Worm (Caenorhabditis elegans) whole organism, early embryonic: ENCODE results near the gene C45G9.15.

Experiments used
- B0310.2 ChIP-seq: sonication (generic microtip); optimal IDR thresholded peaks from 2 replicates; lab custom pipeline; 2016; ENCODE audit warnings: mild to moderate bottlenecking, missing genetic modification characterization, missing compliant biosample characterization
- F13C5.2 ChIP-seq: sonication (generic microtip); optimal IDR thresholded peaks from 2 replicates; lab custom pipeline; 2017; ENCODE audit warnings: mild to moderate bottlenecking, missing genetic modification characterization, inconsistent platforms, missing compliant biosample characterization
- aly-1 ChIP-seq: sonication (generic microtip); optimal IDR thresholded peaks from 2 replicates; lab custom pipeline; 2016; ENCODE audit warnings: missing genetic modification characterization, missing compliant biosample characterization
- ama-1 ChIP-seq: fragments of 150-350 bp; optimal IDR thresholded peaks from 2 replicates; lab custom pipeline; 2014
- ceh-13 ChIP-seq: fragments of 200-800 bp; sonication (Bioruptor generic); optimal IDR thresholded peaks from 2 replicates; lab custom pipeline; 2018; ENCODE audit warnings: mild to moderate bottlenecking, missing genetic modification characterization, missing compliant biosample characterization
- ceh-36 ChIP-seq: sonication (generic microtip); optimal IDR thresholded peaks from 2 replicates; lab custom pipeline; 2016; ENCODE audit warnings: missing genetic modification characterization, inconsistent platforms, missing compliant biosample characterization
- ets-7 ChIP-seq: sonication (generic microtip); optimal IDR thresholded peaks from 2 replicates; lab custom pipeline; 2016; ENCODE audit warnings: missing genotype, missing genetic modification characterization, missing compliant biosample characterization
- flt-1 ChIP-seq: fragments of 200-800 bp; sonication (Bioruptor generic); IDR thresholded peaks from 2 replicates; pipeline ENCODE4 v1.3.6; 2022; ENCODE audit warnings: missing genetic modification characterization, missing compliant biosample characterization
- hmbx-1 ChIP-seq: sonication (generic microtip); optimal IDR thresholded peaks from 2 replicates; lab custom pipeline; 2016; ENCODE audit warnings: mild to moderate bottlenecking, missing genetic modification characterization, missing compliant biosample characterization
- hmg-4 ChIP-seq: fragments of 200-800 bp; sonication (Bioruptor generic); optimal IDR thresholded peaks from 2 replicates; lab custom pipeline; 2018; ENCODE audit warnings: mild to moderate bottlenecking, missing genetic modification characterization, missing compliant biosample characterization
- hnd-1 ChIP-seq: sonication (generic microtip); optimal IDR thresholded peaks from 2 replicates; lab custom pipeline; 2016; ENCODE audit warnings: missing genetic modification characterization, missing compliant biosample characterization
- pes-1 ChIP-seq: fragments of 200-800 bp; sonication (Bioruptor generic); IDR thresholded peaks from 2 replicates; pipeline ENCODE4 v1.3.6; 2022; ENCODE audit warnings: missing genetic modification reagents, missing genetic modification characterization, missing compliant biosample characterization
- scrt-1 ChIP-seq: fragments of 200-800 bp; sonication (Bioruptor generic); IDR thresholded peaks from 2 replicates; pipeline ENCODE4 v1.3.6; 2022; ENCODE audit warnings: missing genetic modification characterization, missing compliant biosample characterization
- sea-1 ChIP-seq: fragments of 200-800 bp; sonication (Bioruptor generic); conservative IDR thresholded peaks from 2 replicates; pipeline ENCODE4 v1.3.6; 2022; ENCODE audit warnings: missing genetic modification characterization, missing compliant biosample characterization
- tbx-11 ChIP-seq: fragments of 200-800 bp; sonication (Bioruptor generic); IDR thresholded peaks from 2 replicates; pipeline ENCODE4 v1.3.6; 2022; ENCODE audit warnings: missing genetic modification characterization, missing compliant biosample characterization
- tbx-37 ChIP-seq: fragments of 200-800 bp; sonication (Bioruptor generic); conservative IDR thresholded peaks from 2 replicates; pipeline ENCODE4 v1.3.6; 2022; ENCODE audit warnings: missing genetic modification reagents, missing genetic modification characterization, missing compliant biosample characterization
- tra-4 ChIP-seq: sonication (generic microtip); optimal IDR thresholded peaks from 2 replicates; lab custom pipeline; 2017; ENCODE audit warnings: missing genetic modification characterization, missing compliant biosample characterization

The C45G9.15 gene

DNA sequence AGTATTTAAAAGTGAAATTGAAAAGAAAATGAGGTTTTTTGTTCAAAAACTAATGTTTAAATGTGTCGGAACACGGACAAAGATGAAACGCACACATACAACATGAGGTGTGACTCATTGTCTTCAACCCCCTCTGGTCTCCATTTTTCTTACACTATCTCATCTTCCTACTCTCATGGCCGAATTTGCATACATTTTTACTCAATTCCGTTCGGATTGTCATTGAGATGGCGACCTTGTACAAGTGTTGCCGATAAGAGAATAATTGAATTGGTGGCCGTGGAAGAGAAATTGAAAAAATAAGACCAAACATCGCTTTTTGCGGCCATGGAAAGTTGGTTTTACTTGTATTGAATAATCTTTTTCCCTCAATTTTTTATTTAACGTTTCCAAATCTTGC lies 4.7 kb downstream of the C45G9.15 start, which contains the start of gene txbp-3:
txbp-3 (minus strand) TSS at position 285 of the 400 bp plus-strand sequence.
- no peak for TF ChIP-seq aly-1
- TF ChIP-seq B0310.2 (tag; lab: Kevin White, UChicago) = no peak
- no peak for TF ChIP-seq ceh-13 (GFP tag; lab: Kevin White, UChicago)
- no peak for TF ChIP-seq hmbx-1 (tag; lab: Kevin White, UChicago)
- TF ChIP-seq scrt-1 (GFP tag; lab: Robert Waterston, UW) = no peak
- no peak for TF ChIP-seq F13C5.2 (tag; lab: Kevin White, UChicago)
- no peak for TF ChIP-seq ama-1 (lab: Kevin White, UChicago)
- TF ChIP-seq tbx-37 (GFP tag; lab: Robert Waterston, UW) = no peak
- no peak for TF ChIP-seq flt-1
- no peak for TF ChIP-seq tra-4 (tag; lab: Kevin White, UChicago)
- no peak for TF ChIP-seq ets-7 (tag; lab: Kevin White, UChicago)
- no peak for TF ChIP-seq ceh-36
- TF ChIP-seq sea-1 (GFP tag; lab: Robert Waterston, UW) = no peak

DNA sequence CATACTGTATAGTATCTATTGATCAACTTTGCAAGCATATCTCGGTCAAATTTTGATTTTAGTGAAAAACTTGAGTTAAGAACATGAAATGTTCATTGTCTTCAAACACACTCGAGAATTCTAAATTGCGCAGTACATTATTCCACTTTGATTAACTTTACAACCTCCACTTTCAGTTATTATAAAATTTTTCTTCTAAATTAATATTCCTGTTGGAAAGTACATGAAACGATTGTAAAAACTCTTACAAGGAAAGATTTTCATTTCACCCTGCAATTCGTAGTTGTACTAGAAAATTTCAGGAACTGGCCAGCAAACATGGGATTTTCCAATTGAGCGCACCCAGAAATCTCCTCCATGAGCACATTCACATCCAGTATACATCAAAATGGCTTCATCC lies 7.1 kb downstream of the C45G9.15 start, which contains the start of gene C45G9.14:
C45G9.14 (plus strand) TSS at position 301 of the 400 bp plus-strand sequence.
- TF ChIP-seq scrt-1 (GFP tag; lab: Robert Waterston, UW) (no peak), aly-1 (no peak), hmbx-1 (tag; lab: Kevin White, UChicago) (no peak), sea-1 (GFP tag; lab: Robert Waterston, UW) (no peak), hnd-1 (no peak), ets-7 (tag; lab: Kevin White, UChicago) (no peak), tbx-37 (GFP tag; lab: Robert Waterston, UW) (no peak), hmg-4 (GFP tag; lab: Kevin White, UChicago) (no peak), tbx-11 (no peak), pes-1 (GFP tag; lab: Robert Waterston, UW) (no peak), flt-1 (no peak), tra-4 (tag; lab: Kevin White, UChicago) (no peak)

DNA sequence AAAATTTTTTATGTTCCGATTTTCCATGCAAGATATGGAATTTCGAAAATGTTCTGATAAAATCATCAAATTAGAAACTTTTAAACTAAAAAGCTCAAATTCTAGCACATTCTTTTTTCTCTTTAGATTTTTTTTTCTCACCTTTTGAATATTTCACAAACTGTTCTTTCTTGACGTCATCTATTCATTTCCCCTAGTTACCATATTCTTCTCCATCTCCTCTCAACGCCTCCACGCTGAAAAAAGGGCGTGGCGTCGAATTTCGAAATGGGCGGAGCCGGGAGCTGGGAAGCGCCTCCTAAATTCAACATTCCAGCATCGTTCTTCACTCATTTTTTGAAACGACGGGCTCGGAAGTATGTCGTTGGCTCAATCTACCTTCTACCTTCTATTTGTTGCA lies 9.7 kb downstream of the C45G9.15 start, which contains the start of gene nlp-43:
nlp-43 (plus strand) TSS at position 301 of the 400 bp plus-strand sequence.
- TF ChIP-seq scrt-1 (GFP tag; lab: Robert Waterston, UW) = no peak
- no peak for TF ChIP-seq aly-1
- no peak for TF ChIP-seq tbx-37 (GFP tag; lab: Robert Waterston, UW)
- TF ChIP-seq tra-4 (tag; lab: Kevin White, UChicago) = no peak
- no peak for TF ChIP-seq sea-1 (GFP tag; lab: Robert Waterston, UW)
- no peak for TF ChIP-seq hmbx-1 (tag; lab: Kevin White, UChicago)
- TF ChIP-seq ama-1 (lab: Kevin White, UChicago) = no peak
- no peak for TF ChIP-seq B0310.2 (tag; lab: Kevin White, UChicago)
- no peak for TF ChIP-seq hmg-4 (GFP tag; lab: Kevin White, UChicago)
- no peak for TF ChIP-seq flt-1
- no peak for TF ChIP-seq F13C5.2 (tag; lab: Kevin White, UChicago)
- TF ChIP-seq ceh-36 = no peak
- no peak for TF ChIP-seq ets-7 (tag; lab: Kevin White, UChicago)
- TF ChIP-seq hnd-1 = no peak
- TF ChIP-seq tbx-11 = no peak

ce11 chrIII:5036158-5036557 lies 15.7 kb downstream of the C45G9.15 start, which contains the start of gene C45G9.6:
C45G9.6 (plus strand) TSS chrIII:5036458.
- TF ChIP-seq F13C5.2 (tag; lab: Kevin White, UChicago) (no peak), tbx-11 (no peak), scrt-1 (GFP tag; lab: Robert Waterston, UW) (no peak), ceh-13 (GFP tag; lab: Kevin White, UChicago) (no peak), B0310.2 (tag; lab: Kevin White, UChicago) (no peak), tra-4 (tag; lab: Kevin White, UChicago) (no peak), sea-1 (GFP tag; lab: Robert Waterston, UW) (no peak), pes-1 (GFP tag; lab: Robert Waterston, UW) (no peak), hmbx-1 (tag; lab: Kevin White, UChicago) (no peak), hmg-4 (GFP tag; lab: Kevin White, UChicago) (no peak), aly-1 (no peak), ets-7 (tag; lab: Kevin White, UChicago) (no peak), ama-1 (lab: Kevin White, UChicago) (no peak), flt-1 (no peak)

DNA sequence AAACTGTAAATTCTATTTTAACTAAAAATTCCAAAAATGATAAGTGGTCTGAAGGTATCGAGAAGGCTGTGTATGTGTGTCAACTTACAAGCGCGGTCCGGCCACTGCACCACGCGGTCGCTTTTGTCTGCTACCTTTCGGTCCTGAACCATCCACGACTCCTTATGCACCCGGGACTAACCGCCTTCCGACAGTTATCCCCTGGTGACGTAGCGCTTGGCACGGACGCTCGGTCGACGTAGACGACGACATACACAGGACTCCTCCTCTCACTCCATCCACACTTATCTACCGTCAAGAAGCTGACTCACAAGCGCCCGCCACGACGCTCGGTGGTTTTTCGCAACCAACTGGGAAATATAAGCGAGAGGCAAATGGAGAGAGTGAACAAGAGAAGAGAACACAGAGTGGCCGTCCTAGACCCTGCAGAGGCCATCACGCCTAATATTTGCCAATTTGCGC lies 20.4 kb downstream of the C45G9.15 start:
- TF ChIP-seq aly-1 (peak; percentile 97), hmg-4 (GFP tag; lab: Kevin White, UChicago) (peak; percentile 97), tra-4 (tag; lab: Kevin White, UChicago) (peak; percentile 83), hnd-1 (peak; percentile 65), ceh-13 (GFP tag; lab: Kevin White, UChicago) (peak; percentile 81), tbx-37 (GFP tag; lab: Robert Waterston, UW) (peak; percentile 90), ets-7 (tag; lab: Kevin White, UChicago) (peak; percentile 85), F13C5.2 (tag; lab: Kevin White, UChicago) (peak; percentile 91), flt-1 (peak; percentile 82), scrt-1 (GFP tag; lab: Robert Waterston, UW) (peak; percentile 88), sea-1 (GFP tag; lab: Robert Waterston, UW) (peak; percentile 87), hmbx-1 (tag; lab: Kevin White, UChicago) (peak; percentile 69), pes-1 (GFP tag; lab: Robert Waterston, UW) (peak; percentile 90), tbx-11 (peak; percentile 90), B0310.2 (tag; lab: Kevin White, UChicago) (peak; percentile 80), ceh-36 (peak; percentile 82)

- TF ChIP-seq ceh-36 (no peak), hmbx-1 (tag; lab: Kevin White, UChicago) (no peak), aly-1 (no peak), hnd-1 (no peak), flt-1 (no peak), pes-1 (GFP tag; lab: Robert Waterston, UW) (no peak), sea-1 (GFP tag; lab: Robert Waterston, UW) (no peak), tbx-11 (no peak), tra-4 (tag; lab: Kevin White, UChicago) (no peak), scrt-1 (GFP tag; lab: Robert Waterston, UW) (no peak), ama-1 (lab: Kevin White, UChicago) (no peak)
These were observed 21.2 kb downstream of the C45G9.15 start, which contains the start of gene klp-6 for ce11 chrIII:5030629-5031028. klp-6 (plus strand) TSS chrIII:5030929.
